Worm (Caenorhabditis elegans): Measurements from ENCODE around the gene col-128.

ce11 chrIV:11597079-11597478 is 45.3 kb upstream of the col-128 start:
- no peak for TF ChIP-seq nhr-11 (tag; optimal IDR thresholded peaks at IDR 0.05)
- TF ChIP-seq pha-4 (tag; optimal IDR thresholded peaks at IDR 0.05) = no peak
- TF ChIP-seq sdc-2 (tag; optimal IDR thresholded peaks at IDR 0.05) = no peak
- TF ChIP-seq fkh-10 (GFP tag; optimal IDR thresholded peaks at IDR 0.05) = no peak
- TF ChIP-seq unc-86 (tag; optimal IDR thresholded peaks at IDR 0.05) = no peak
- TF ChIP-seq hlh-15 (tag; optimal IDR thresholded peaks at IDR 0.05) = no peak
